Worm (Caenorhabditis elegans) whole organism, L3 larva: ENCODE results near the gene wdr-46.

Experiments used
- ama-1 ChIP-seq: fragments of 150-350 bp; optimal IDR thresholded peaks from 2 replicates; lab custom pipeline; 2018
- elt-1 ChIP-seq: fragments of 150-350 bp; optimal IDR thresholded peaks from 2 replicates; lab custom pipeline; 2014; ENCODE audit warnings: missing biosample characterization, missing genetic modification characterization
- lin-15B ChIP-seq: fragments of 150-350 bp; optimal IDR thresholded peaks from 2 replicates; lab custom pipeline; 2014; ENCODE audit warnings: missing biosample characterization, missing genetic modification characterization
- nfya-1 ChIP-seq: sonication (generic microtip); optimal IDR thresholded peaks from 2 replicates; lab custom pipeline; 2017; ENCODE audit warnings: missing genetic modification characterization, mild to moderate bottlenecking, missing compliant biosample characterization, antibody characterized with exemption, moderate library complexity; ENCODE audit not compliant: insufficient read depth
- pha-4 ChIP-seq: fragments of 150-350 bp; optimal IDR thresholded peaks from 2 replicates; lab custom pipeline; 2014; ENCODE audit warnings: missing biosample characterization, missing genetic modification reagents, missing genetic modification characterization
- skn-1 ChIP-seq: fragments of 150-350 bp; optimal IDR thresholded peaks from 2 replicates; lab custom pipeline; 2014; ENCODE audit warnings: missing biosample characterization, missing genetic modification characterization

DNA sequence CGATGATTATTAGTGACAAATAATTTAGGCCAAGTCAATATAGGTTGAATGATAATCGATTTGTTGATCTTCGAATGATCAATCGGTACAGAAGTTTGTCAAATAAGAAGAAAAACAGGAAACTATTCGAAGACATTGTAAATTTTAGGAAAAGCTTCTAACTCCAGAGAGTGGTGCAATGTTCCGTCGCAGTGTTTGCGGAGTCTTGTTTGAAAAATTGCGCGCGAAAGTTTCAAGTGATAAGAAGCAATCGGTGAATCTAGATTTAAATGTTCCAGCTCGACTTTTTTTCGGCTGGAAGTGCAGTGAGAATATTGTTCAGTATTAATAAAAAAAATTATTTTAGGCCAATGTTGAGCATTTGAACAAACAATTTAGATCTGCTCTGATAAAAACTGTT is 37.3 kb upstream of the wdr-46 start:
- TF ChIP-seq lin-15B (tag; lab: Kevin White, UChicago): no peak
- TF ChIP-seq nfya-1 (tag; lab: Kevin White, UChicago): peak; percentile 25
- no peak for TF ChIP-seq skn-1 (tag; lab: Kevin White, UChicago)
- TF ChIP-seq elt-1 (tag; lab: Kevin White, UChicago): no peak
- TF ChIP-seq pha-4 (tag; lab: Kevin White, UChicago): peak; percentile 36
- TF ChIP-seq ama-1 (lab: Kevin White, UChicago): no peak
